Worm (Caenorhabditis elegans) whole organism, young adult: ENCODE measurements around the gene col-158.

ENCODE experiments used
- B0336.3 ChIP-seq: fragments of 200-800 bp; sonication (Bioruptor generic); IDR thresholded peaks from 2 replicates; pipeline ENCODE4 v1.3.6; 2022; ENCODE audit warnings: missing genetic modification characterization, missing compliant biosample characterization
- F37B4.10 ChIP-seq: fragments of 200-800 bp; sonication (Bioruptor generic); IDR thresholded peaks from 2 replicates; pipeline ENCODE4 v1.3.6; 2022; ENCODE audit warnings: missing genetic modification characterization, missing compliant biosample characterization
- F39B2.1 ChIP-seq: fragments of 200-800 bp; sonication (Bioruptor generic); IDR thresholded peaks from 2 replicates; pipeline ENCODE4 v1.3.6; 2022; ENCODE audit warnings: missing genetic modification reagents, missing genetic modification characterization, missing compliant biosample characterization
- F52B5.7 ChIP-seq: sonication (generic microtip); optimal IDR thresholded peaks from 2 replicates; lab custom pipeline; 2016; ENCODE audit warnings: mild to moderate bottlenecking, missing genetic modification characterization, missing compliant biosample characterization
- K11D2.4 ChIP-seq: fragments of 200-800 bp; sonication (Bioruptor generic); IDR thresholded peaks from 2 replicates; pipeline ENCODE4 v1.3.6; 2022; ENCODE audit warnings: missing genetic modification reagents, missing genetic modification characterization, missing compliant biosample characterization
- T07F8.4 ChIP-seq: sonication (generic microtip); optimal IDR thresholded peaks from 2 replicates; lab custom pipeline; 2016; ENCODE audit warnings: mild to moderate bottlenecking, missing genetic modification characterization, moderate library complexity, missing compliant biosample characterization
- Y53G8AR.9 ChIP-seq: fragments of 200-800 bp; sonication (Bioruptor generic); conservative IDR thresholded peaks from 2 replicates; pipeline ENCODE4 v1.3.6; 2022; ENCODE audit warnings: missing genetic modification reagents, missing genetic modification characterization, missing compliant biosample characterization
- Y95B8A.8 ChIP-seq: fragments of 200-800 bp; sonication (Bioruptor generic); IDR thresholded peaks from 2 replicates; pipeline ENCODE4 v1.3.6; 2022; ENCODE audit warnings: missing genetic modification reagents, missing genetic modification characterization, missing compliant biosample characterization
- ZK185.1 ChIP-seq: sonication (generic microtip); optimal IDR thresholded peaks from 2 replicates; lab custom pipeline; 2016; ENCODE audit warnings: mild to moderate bottlenecking, missing genetic modification characterization, missing compliant biosample characterization; ENCODE audit not compliant: poor library complexity, severe bottlenecking
- akir-1 ChIP-seq: fragments of 200-800 bp; sonication (Bioruptor generic); optimal IDR thresholded peaks from 2 replicates; lab custom pipeline; 2018; ENCODE audit warnings: mild to moderate bottlenecking, missing genetic modification characterization, moderate library complexity, missing compliant biosample characterization
- ama-1 ChIP-seq, 3 experiments: fragments of 150-350 bp in 1 of 3; sonication (generic microtip) in 2 of 3; optimal IDR thresholded peaks; 2 replicates each; lab custom pipeline; 2014 to 2018; ENCODE audit warnings: missing biosample characterization in 2 of 3, missing genetic modification characterization in 2 of 3, missing genetic modification reagents in 2 of 3
- attf-3 ChIP-seq: fragments of 200-800 bp; sonication (Bioruptor generic); conservative IDR thresholded peaks from 2 replicates; pipeline ENCODE4 v1.3.6; 2022; ENCODE audit warnings: missing genetic modification reagents, missing genetic modification characterization, missing compliant biosample characterization
- bed-1 ChIP-seq: fragments of 200-800 bp; sonication (Bioruptor generic); IDR thresholded peaks from 2 replicates; pipeline ENCODE4 v1.3.6; 2022; ENCODE audit warnings: missing genetic modification reagents, missing genetic modification characterization, missing compliant biosample characterization
- ceh-40 ChIP-seq: fragments of 200-800 bp; sonication (Bioruptor generic); IDR thresholded peaks from 2 replicates; pipeline ENCODE4 v1.3.6; 2022; ENCODE audit warnings: missing genetic modification characterization, missing compliant biosample characterization
- ceh-79 ChIP-seq: sonication (generic microtip); optimal IDR thresholded peaks from 2 replicates; lab custom pipeline; 2017; ENCODE audit warnings: mild to moderate bottlenecking, missing genetic modification characterization, missing compliant biosample characterization
- die-1 ChIP-seq: sonication (generic microtip); optimal IDR thresholded peaks from 2 replicates; lab custom pipeline; 2016; ENCODE audit warnings: missing genotype, mild to moderate bottlenecking, missing genetic modification characterization, missing compliant biosample characterization
- dpff-1 ChIP-seq: sonication (generic microtip); optimal IDR thresholded peaks from 2 replicates; lab custom pipeline; 2017; ENCODE audit warnings: mild to moderate bottlenecking, missing genetic modification characterization, missing compliant biosample characterization
- efl-1 ChIP-seq: fragments of 150-350 bp; optimal IDR thresholded peaks from 2 replicates; lab custom pipeline; 2014; ENCODE audit warnings: missing biosample characterization, missing genetic modification reagents, missing genetic modification characterization
- egl-18 ChIP-seq: fragments of 200-800 bp; sonication (Bioruptor generic); IDR thresholded peaks from 2 replicates; pipeline ENCODE4 v1.3.6; 2022; ENCODE audit warnings: missing genetic modification reagents, missing genetic modification characterization, missing compliant biosample characterization
- hmg-1.2 ChIP-seq: fragments of 200-800 bp; sonication (Bioruptor generic); IDR thresholded peaks from 2 replicates; pipeline ENCODE4 v1.3.6; 2022; ENCODE audit warnings: missing genetic modification reagents, missing genetic modification characterization, missing compliant biosample characterization
- hmg-20 ChIP-seq: fragments of 200-800 bp; sonication (Bioruptor generic); IDR thresholded peaks from 2 replicates; pipeline ENCODE4 v1.3.6; 2022; ENCODE audit warnings: missing genetic modification reagents, missing genetic modification characterization, missing compliant biosample characterization
- hsf-1 ChIP-seq: fragments of 200-800 bp; sonication (Bioruptor generic); IDR thresholded peaks from 2 replicates; pipeline ENCODE4 v1.3.6; 2022; ENCODE audit warnings: missing genetic modification reagents, missing genetic modification characterization, missing compliant biosample characterization
- lin-40 ChIP-seq: sonication (generic microtip); optimal IDR thresholded peaks from 2 replicates; lab custom pipeline; 2016; ENCODE audit warnings: missing genetic modification characterization, mild to moderate bottlenecking, missing compliant biosample characterization, missing genotype, missing genetic modification reagents
- madf-3 ChIP-seq: fragments of 200-800 bp; sonication (Bioruptor generic); IDR thresholded peaks from 2 replicates; pipeline ENCODE4 v1.3.6; 2022; ENCODE audit warnings: missing genetic modification reagents, missing genetic modification characterization, missing compliant biosample characterization
- mel-28 ChIP-seq: sonication (generic microtip); optimal IDR thresholded peaks from 2 replicates; lab custom pipeline; 2016; ENCODE audit warnings: borderline replicate concordance, mild to moderate bottlenecking, missing genetic modification characterization, missing compliant biosample characterization
- nfya-1 ChIP-seq: sonication (generic microtip); optimal IDR thresholded peaks from 2 replicates; lab custom pipeline; 2017; ENCODE audit warnings: antibody characterized with exemption, missing compliant biosample characterization, missing genetic modification characterization, borderline replicate concordance; ENCODE audit not compliant: insufficient read depth
- nhr-27 ChIP-seq: fragments of 200-800 bp; sonication (Bioruptor generic); optimal IDR thresholded peaks from 2 replicates; lab custom pipeline; 2018; ENCODE audit warnings: mild to moderate bottlenecking, missing genetic modification characterization, moderate library complexity, missing compliant biosample characterization
- nhr-80 ChIP-seq: sonication (generic microtip); optimal IDR thresholded peaks from 2 replicates; lab custom pipeline; 2016; ENCODE audit warnings: missing genetic modification characterization, missing compliant biosample characterization
- pbrm-1 ChIP-seq: fragments of 200-800 bp; sonication (Bioruptor generic); IDR thresholded peaks from 2 replicates; pipeline ENCODE4 v1.3.6; 2022; ENCODE audit warnings: missing genetic modification reagents, missing genetic modification characterization, missing compliant biosample characterization
- snpc-1.1 ChIP-seq: sonication (generic microtip); optimal IDR thresholded peaks from 2 replicates; lab custom pipeline; 2017; ENCODE audit warnings: missing genetic modification characterization, mild to moderate bottlenecking, missing compliant biosample characterization, antibody characterized with exemption, moderate library complexity, missing genotype, missing genetic modification reagents; ENCODE audit not compliant: insufficient read depth
- snpc-3.4 ChIP-seq: sonication (generic microtip); optimal IDR thresholded peaks from 2 replicates; lab custom pipeline; 2017; ENCODE audit warnings: missing genetic modification characterization, mild to moderate bottlenecking, missing compliant biosample characterization, antibody characterized with exemption, moderate library complexity, missing genotype, missing genetic modification reagents
- somi-1 ChIP-seq: fragments of 200-800 bp; sonication (Bioruptor generic); optimal IDR thresholded peaks from 2 replicates; lab custom pipeline; 2018; ENCODE audit warnings: mild to moderate bottlenecking, missing genetic modification characterization, missing compliant biosample characterization
- sptf-2 ChIP-seq: fragments of 200-800 bp; sonication (Bioruptor generic); optimal IDR thresholded peaks from 2 replicates; lab custom pipeline; 2018; ENCODE audit warnings: mild to moderate bottlenecking, missing genetic modification characterization, missing compliant biosample characterization
- tbx-9 ChIP-seq: sonication (generic microtip); optimal IDR thresholded peaks from 2 replicates; lab custom pipeline; 2016; ENCODE audit warnings: borderline replicate concordance, missing genetic modification characterization, inconsistent platforms, missing compliant biosample characterization
- tlf-1 ChIP-seq: fragments of 200-800 bp; sonication (Bioruptor generic); optimal IDR thresholded peaks from 2 replicates; lab custom pipeline; 2018; ENCODE audit warnings: mild to moderate bottlenecking, missing genetic modification characterization, missing compliant biosample characterization
- unc-62 ChIP-seq: fragments of 150-350 bp; optimal IDR thresholded peaks from 2 replicates; lab custom pipeline; 2014; ENCODE audit warnings: missing biosample characterization, missing genetic modification reagents, missing genetic modification characterization
- zim-3 ChIP-seq: sonication (generic microtip); optimal IDR thresholded peaks from 2 replicates; lab custom pipeline; 2017; ENCODE audit warnings: mild to moderate bottlenecking, missing genetic modification characterization, moderate library complexity, missing compliant biosample characterization
- ztf-22 ChIP-seq: fragments of 200-800 bp; sonication (Bioruptor generic); optimal IDR thresholded peaks from 2 replicates; lab custom pipeline; 2018; ENCODE audit warnings: mild to moderate bottlenecking, missing genetic modification characterization, moderate library complexity, missing compliant biosample characterization
- ztf-26 ChIP-seq: sonication (generic microtip); optimal IDR thresholded peaks from 2 replicates; lab custom pipeline; 2017; ENCODE audit warnings: missing genetic modification characterization, missing compliant biosample characterization
- ztf-6 ChIP-seq: fragments of 200-800 bp; sonication (Bioruptor generic); IDR thresholded peaks from 2 replicates; pipeline ENCODE4 v1.3.6; 2022; ENCODE audit warnings: missing genetic modification reagents, missing genetic modification characterization, missing compliant biosample characterization

The col-158 gene

ce11 chrV:11803518-11803994 lies 25.8 kb upstream of the col-158 start:
- TF ChIP-seq tbx-9 (tag; lab: Kevin White, UChicago) (no peak), Y95B8A.8 (GFP tag; lab: Robert Waterston, UW) (no peak), egl-18 (GFP tag; lab: Robert Waterston, UW) (no peak), dpff-1 (tag; lab: Kevin White, UChicago) (no peak), ceh-40 (GFP tag; lab: Robert Waterston, UW) (no peak), zim-3 (no peak), akir-1 (GFP tag; lab: Kevin White, UChicago) (no peak), bed-1 (no peak), ceh-79 (tag; lab: Kevin White, UChicago) (no peak), madf-3 (GFP tag; lab: Robert Waterston, UW) (no peak), die-1 (tag; lab: Kevin White, UChicago) (peak; percentile 24), tlf-1 (GFP tag; lab: Kevin White, UChicago) (no peak), unc-62 (GFP tag; lab: Kevin White, UChicago) (no peak), lin-40 (tag; lab: Kevin White, UChicago) (peak; percentile 49), nhr-27 (no peak), nhr-80 (tag; lab: Kevin White, UChicago) (peak; percentile 3), sptf-2 (no peak), snpc-3.4 (no peak), hmg-1.2 (GFP tag; lab: Robert Waterston, UW) (no peak), T07F8.4 (tag; lab: Kevin White, UChicago) (no peak), ztf-26 (peak; percentile 60), mel-28 (no peak), nfya-1 (no peak), snpc-1.1 (tag; lab: Kevin White, UChicago) (no peak), somi-1 (peak; percentile 88)

- TF ChIP-seq K11D2.4 (GFP tag; lab: Robert Waterston, UW), result no peak
- no peak for TF ChIP-seq F39B2.1 (GFP tag; lab: Robert Waterston, UW)
- no peak for TF ChIP-seq attf-3 (GFP tag; lab: Robert Waterston, UW)
These were observed 19.4 kb upstream of the col-158 start for ce11 chrV:11809935-11810334.

DNA sequence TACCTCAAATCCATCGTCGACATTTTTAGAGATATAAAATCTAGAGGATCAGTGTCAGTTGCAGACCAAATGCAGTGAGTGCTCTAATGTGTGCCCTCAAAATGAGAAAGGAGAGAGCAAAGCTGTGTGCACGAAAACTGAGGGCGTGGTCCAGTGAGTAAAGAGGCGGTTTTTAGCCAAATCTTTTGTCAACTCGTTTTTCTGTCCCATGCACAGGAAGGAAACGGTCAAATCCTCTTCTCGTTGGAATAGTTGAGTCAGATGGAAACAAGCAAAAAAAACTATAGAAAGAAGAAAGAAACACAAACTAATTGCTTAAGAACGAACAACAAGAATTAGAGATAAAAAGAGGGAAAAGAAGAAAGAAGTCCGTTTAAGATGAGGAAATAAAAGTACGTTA lies 17.5 kb upstream of the col-158 start, which contains the start of gene D2023.3:
Gene D2023.3, minus strand, starts transcription at position 101 of the 400 bp plus-strand sequence.
- no peak for TF ChIP-seq efl-1 (GFP tag; lab: Kevin White, UChicago)
- no peak for TF ChIP-seq hmg-20 (GFP tag; lab: Robert Waterston, UW)
- no peak for TF ChIP-seq F39B2.1 (GFP tag; lab: Robert Waterston, UW)
- TF ChIP-seq ztf-6, result no peak
- no peak for TF ChIP-seq ama-1 (optimal IDR thresholded peaks at IDR 0.05; lab: Kevin White, UChicago)
- no peak for TF ChIP-seq ama-1 (GFP tag; optimal IDR thresholded peaks at IDR 0.05; lab: Kevin White, UChicago)
- no peak for TF ChIP-seq F37B4.10 (GFP tag; lab: Robert Waterston, UW)
- TF ChIP-seq ZK185.1, result no peak
- no peak for TF ChIP-seq B0336.3 (GFP tag; lab: Robert Waterston, UW)
- TF ChIP-seq ztf-22 (GFP tag; lab: Kevin White, UChicago), result no peak
- no peak for TF ChIP-seq pbrm-1 (GFP tag; lab: Robert Waterston, UW)
- TF ChIP-seq Y53G8AR.9 (GFP tag; lab: Robert Waterston, UW), result no peak
- TF ChIP-seq F52B5.7, result no peak
- no peak for TF ChIP-seq hmg-1.2 (GFP tag; lab: Robert Waterston, UW)
- TF ChIP-seq ztf-26, result no peak
- TF ChIP-seq hsf-1 (GFP tag; lab: Robert Waterston, UW), result no peak
